Fruit fly (Drosophila melanogaster): Measurements from ENCODE around the gene Rcd-1.

Gene Rcd-1

DNA sequence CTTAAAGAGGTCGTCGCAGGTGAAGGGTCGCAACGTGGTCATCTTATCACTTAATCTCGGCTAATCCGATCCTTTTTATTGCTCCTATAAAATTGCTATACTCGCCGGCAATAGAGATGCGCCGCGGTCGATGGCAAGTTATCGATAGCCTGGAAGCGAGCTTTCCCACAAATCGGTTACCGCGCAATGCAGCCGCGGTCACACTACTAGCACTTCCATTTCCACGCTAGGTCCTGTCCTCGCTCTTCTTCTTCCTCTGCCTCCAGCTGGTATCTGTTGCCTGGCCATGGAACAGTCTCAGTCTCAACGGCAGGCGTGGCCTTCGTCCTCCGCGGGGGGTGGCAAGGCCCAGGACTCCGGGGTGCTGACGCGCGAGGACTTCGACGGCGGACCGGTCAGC, 15.6 kb upstream of the Rcd-1 start, which contains the start of the genes Naa20A and MKP-4 (continued):
- TF ChIP-seq cas (GFP tag; IDR thresholded peaks at IDR 0.05) (no peak), oc (tag; optimal IDR thresholded peaks at IDR 0.05) (no peak), salm (tag; optimal IDR thresholded peaks at IDR 0.05) (no peak), CG3407 (GFP tag; optimal IDR thresholded peaks at IDR 0.05) (no peak), Hand (GFP tag; optimal IDR thresholded peaks at IDR 0.05) (no peak), shn (GFP tag; optimal IDR thresholded peaks at IDR 0.05) (no peak), Myb (GFP tag; optimal IDR thresholded peaks at IDR 0.05) (peak; percentile 16), CG3726 (GFP tag; IDR thresholded peaks at IDR 0.05) (no peak), scrt (GFP tag; optimal IDR thresholded peaks at IDR 0.05) (no peak), pnt (GFP tag; optimal IDR thresholded peaks at IDR 0.05) (no peak), klu (GFP tag; IDR thresholded peaks at IDR 0.05) (no peak), CG15514 (GFP tag; optimal IDR thresholded peaks at IDR 0.05) (no peak), CG13424 (tag; optimal IDR thresholded peaks at IDR 0.05) (no peak), CG11398 (GFP tag; optimal IDR thresholded peaks at IDR 0.05) (no peak), aop (GFP tag; IDR thresholded peaks at IDR 0.05) (no peak), vfl (GFP tag; optimal IDR thresholded peaks at IDR 0.05) (no peak), Camta (GFP tag; optimal IDR thresholded peaks at IDR 0.05) (no peak), H15 (GFP tag; IDR thresholded peaks at IDR 0.05) (no peak), row (GFP tag; IDR thresholded peaks at IDR 0.05) (peak; percentile 28; the same call in 1 of the 3 replicates), Taf1 (GFP tag; IDR thresholded peaks at IDR 0.05) (no peak), croc (GFP tag; conservative IDR thresholded peaks at IDR 0.05) (no peak), Neu2 (GFP tag; optimal IDR thresholded peaks at IDR 0.05; ENCODE audit: borderline replicate concordance) (no peak), Rfx (GFP tag; IDR thresholded peaks at IDR 0.05) (no peak), dmrt99B (tag; optimal IDR thresholded peaks at IDR 0.05) (no peak), CG11695 (GFP tag; IDR thresholded peaks at IDR 0.05) (no peak), CG15601 (tag; optimal IDR thresholded peaks at IDR 0.05) (no peak), CG4424 (GFP tag; optimal IDR thresholded peaks at IDR 0.05) (no peak), Hr3 (GFP tag; optimal IDR thresholded peaks at IDR 0.05) (no peak), az2 (GFP tag; optimal IDR thresholded peaks at IDR 0.05) (no peak), Scr (GFP tag; IDR thresholded peaks at IDR 0.05; ENCODE audit: partially characterized antibody) (peak; percentile 73), CG3838 (GFP tag; optimal IDR thresholded peaks at IDR 0.05) (no peak), CG17612 (GFP tag; IDR thresholded peaks at IDR 0.05) (no peak), CG12659 (GFP tag; optimal IDR thresholded peaks at IDR 0.05) (peak; percentile 36), Oli (tag; optimal IDR thresholded peaks at IDR 0.05) (no peak), CG10543 (GFP tag; optimal IDR thresholded peaks at IDR 0.05) (no peak), CG5180 (GFP tag; optimal IDR thresholded peaks at IDR 0.05) (no peak), D19B (GFP tag; optimal IDR thresholded peaks at IDR 0.05) (no peak), CG18011 (GFP tag; optimal IDR thresholded peaks at IDR 0.05) (no peak), CG14667 (GFP tag; IDR thresholded peaks at IDR 0.05) (no peak), Blimp-1 (GFP tag; optimal IDR thresholded peaks at IDR 0.05) (no peak), CG10979 (tag; optimal IDR thresholded peaks at IDR 0.05) (no peak), CG11504 (tag; optimal IDR thresholded peaks at IDR 0.05) (no peak), eve (GFP tag; optimal IDR thresholded peaks at IDR 0.05) (no peak), seq (GFP tag; IDR thresholded peaks at IDR 0.05) (no peak), Max (GFP tag; optimal IDR thresholded peaks at IDR 0.05) (no peak), CG9876 (GFP tag; optimal IDR thresholded peaks at IDR 0.05) (no peak), fru (optimal IDR thresholded peaks at IDR 0.05) (no peak), esg (GFP tag; conservative IDR thresholded peaks at IDR 0.05) (no peak), wdn (GFP tag; IDR thresholded peaks at IDR 0.05) (no peak), CG8765 (GFP tag; IDR thresholded peaks at IDR 0.05) (no peak), psq (GFP tag; optimal IDR thresholded peaks at IDR 0.05) (no peak), lov (optimal IDR thresholded peaks at IDR 0.05) (no peak), lov (GFP tag; IDR thresholded peaks at IDR 0.05) (no peak)

All from whole organism, embryonic.